Worm (Caenorhabditis elegans) whole organism, L3 larva: Measurements from ENCODE around the gene F40A3.6.

Experiments used
- R02D3.7 ChIP-seq: fragments of 150-350 bp; optimal IDR thresholded peaks from 2 replicates; lab custom pipeline; 2014; ENCODE audit warnings: missing biosample characterization, missing genetic modification characterization
- aly-2 ChIP-seq: fragments of 150-350 bp; optimal IDR thresholded peaks from 2 replicates; lab custom pipeline; 2014; ENCODE audit warnings: missing biosample characterization, missing genetic modification characterization
- ama-1 ChIP-seq: fragments of 150-350 bp; optimal IDR thresholded peaks from 2 replicates; lab custom pipeline; 2018
- ceh-16 ChIP-seq: sonication (generic microtip); optimal IDR thresholded peaks from 2 replicates; lab custom pipeline; 2017; ENCODE audit warnings: missing biosample characterization, missing genetic modification characterization
- ceh-28 ChIP-seq: fragments of 150-350 bp; optimal IDR thresholded peaks from 2 replicates; lab custom pipeline; 2014; ENCODE audit warnings: missing biosample characterization, missing genetic modification reagents, missing genetic modification characterization
- egl-5 ChIP-seq: fragments of 150-350 bp; optimal IDR thresholded peaks from 2 replicates; lab custom pipeline; 2017; ENCODE audit warnings: missing biosample characterization, missing genetic modification reagents, missing genetic modification characterization, inconsistent platforms
- elt-1 ChIP-seq: fragments of 150-350 bp; optimal IDR thresholded peaks from 2 replicates; lab custom pipeline; 2014; ENCODE audit warnings: missing biosample characterization, missing genetic modification characterization
- elt-2 ChIP-seq: sonication (generic microtip); optimal IDR thresholded peaks from 2 replicates; lab custom pipeline; 2016; ENCODE audit warnings: missing genetic modification reagents, mild to moderate bottlenecking, missing genetic modification characterization, missing compliant biosample characterization
- elt-3 ChIP-seq, 3 experiments: fragments of 150-350 bp in 1 of 3; sonication (generic microtip) in 2 of 3; optimal IDR thresholded peaks; 2 replicates in 2 of 3; 4 replicates in 1 of 3; lab custom pipeline; 2014 to 2017; ENCODE audit warnings: missing biosample characterization in 3 of 3, missing genetic modification characterization in 3 of 3
- eor-1 ChIP-seq, 2 experiments: fragments of 150-350 bp; optimal IDR thresholded peaks; 2 replicates each; lab custom pipeline; 2014 to 2018; ENCODE audit warnings: missing biosample characterization in 2 of 2, missing genetic modification characterization in 2 of 2
- fkh-10 ChIP-seq: sonication (generic microtip); optimal IDR thresholded peaks from 2 replicates; lab custom pipeline; 2017; ENCODE audit warnings: missing biosample characterization, missing genetic modification reagents, missing genetic modification characterization
- fkh-2 ChIP-seq: fragments of 150-350 bp; optimal IDR thresholded peaks from 2 replicates; lab custom pipeline; 2014; ENCODE audit warnings: missing biosample characterization, missing genetic modification reagents, missing genetic modification characterization
- fos-1 ChIP-seq: fragments of 150-350 bp; optimal IDR thresholded peaks from 2 replicates; lab custom pipeline; 2014; ENCODE audit warnings: missing biosample characterization, missing genetic modification characterization
- jun-1 ChIP-seq: fragments of 150-350 bp; optimal IDR thresholded peaks from 2 replicates; lab custom pipeline; 2014; ENCODE audit warnings: missing biosample characterization, missing genetic modification reagents, missing genetic modification characterization
- lin-15B ChIP-seq: fragments of 150-350 bp; optimal IDR thresholded peaks from 2 replicates; lab custom pipeline; 2014; ENCODE audit warnings: missing biosample characterization, missing genetic modification characterization
- lin-39 ChIP-seq: fragments of 150-350 bp; optimal IDR thresholded peaks from 2 replicates; lab custom pipeline; 2018; ENCODE audit warnings: missing biosample characterization, missing genetic modification reagents, missing genetic modification characterization
- mdl-1 ChIP-seq: fragments of 150-350 bp; optimal IDR thresholded peaks from 2 replicates; lab custom pipeline; 2014; ENCODE audit warnings: missing biosample characterization, missing genetic modification characterization
- nfya-1 ChIP-seq: sonication (generic microtip); optimal IDR thresholded peaks from 2 replicates; lab custom pipeline; 2017; ENCODE audit warnings: missing genetic modification characterization, mild to moderate bottlenecking, missing compliant biosample characterization, antibody characterized with exemption, moderate library complexity; ENCODE audit not compliant: insufficient read depth
- nhr-11 ChIP-seq: fragments of 150-350 bp; optimal IDR thresholded peaks from 2 replicates; lab custom pipeline; 2014; ENCODE audit warnings: missing biosample characterization, missing genetic modification characterization
- nhr-12 ChIP-seq: fragments of 150-350 bp; optimal IDR thresholded peaks from 2 replicates; lab custom pipeline; 2014; ENCODE audit warnings: missing biosample characterization, missing genetic modification characterization
- nhr-23 ChIP-seq: fragments of 150-350 bp; optimal IDR thresholded peaks from 2 replicates; lab custom pipeline; 2014; ENCODE audit warnings: missing biosample characterization, missing genetic modification reagents, missing genetic modification characterization
- nhr-28 ChIP-seq: fragments of 150-350 bp; optimal IDR thresholded peaks from 2 replicates; lab custom pipeline; 2014; ENCODE audit warnings: missing biosample characterization, missing genetic modification characterization
- nhr-43 ChIP-seq: sonication (generic microtip); optimal IDR thresholded peaks from 2 replicates; lab custom pipeline; 2016; ENCODE audit warnings: mild to moderate bottlenecking, missing genetic modification characterization, missing compliant biosample characterization; ENCODE audit not compliant: poor library complexity, severe bottlenecking
- nhr-76 ChIP-seq: fragments of 150-350 bp; sonication (generic microtip); optimal IDR thresholded peaks from 5 replicates; lab custom pipeline; 2014; ENCODE audit warnings: missing biosample characterization, missing genetic modification characterization
- nhr-77 ChIP-seq: fragments of 150-350 bp; optimal IDR thresholded peaks from 2 replicates; lab custom pipeline; 2014; ENCODE audit warnings: missing biosample characterization, missing genetic modification characterization
- skn-1 ChIP-seq: fragments of 150-350 bp; optimal IDR thresholded peaks from 2 replicates; lab custom pipeline; 2014; ENCODE audit warnings: missing biosample characterization, missing genetic modification characterization
- snpc-4 ChIP-seq: fragments of 150-350 bp; optimal IDR thresholded peaks from 2 replicates; lab custom pipeline; 2014; ENCODE audit warnings: missing biosample characterization, missing genetic modification characterization
- tbx-2 ChIP-seq: sonication (generic microtip); optimal IDR thresholded peaks from 2 replicates; lab custom pipeline; 2016; ENCODE audit warnings: mild to moderate bottlenecking, missing genetic modification characterization, missing compliant biosample characterization
- unc-39 ChIP-seq: sonication (generic microtip); optimal IDR thresholded peaks from 4 replicates; lab custom pipeline; 2017; ENCODE audit warnings: missing biosample characterization, missing genetic modification characterization
- unc-62 ChIP-seq: fragments of 150-350 bp; sonication (generic microtip); optimal IDR thresholded peaks from 4 replicates; lab custom pipeline; 2014; ENCODE audit warnings: missing biosample characterization, missing genetic modification reagents, missing genetic modification characterization
- zag-1 ChIP-seq: fragments of 150-350 bp; optimal IDR thresholded peaks from 2 replicates; lab custom pipeline; 2014; ENCODE audit warnings: missing biosample characterization, missing genetic modification characterization
- ztf-11 ChIP-seq: fragments of 150-350 bp; optimal IDR thresholded peaks from 2 replicates; lab custom pipeline; 2014; ENCODE audit warnings: missing biosample characterization, missing genetic modification characterization
- ztf-4 ChIP-seq: fragments of 150-350 bp; optimal IDR thresholded peaks from 2 replicates; lab custom pipeline; 2014; ENCODE audit warnings: missing biosample characterization, missing genetic modification characterization

The F40A3.6 gene

ce11 chrV:7893812-7894381 is at the start of gene F40A3.6:
F40A3.6 (minus strand) TSS chrV:7893862.
- TF ChIP-seq tbx-2 (tag; lab: Kevin White, UChicago) (no peak), skn-1 (tag; lab: Kevin White, UChicago) (no peak), nfya-1 (peak; percentile 37), unc-62 (GFP tag; lab: Kevin White, UChicago) (no peak), unc-39 (tag; lab: Kevin White, UChicago) (no peak), lin-39 (tag; lab: Kevin White, UChicago) (peak; percentile 13), nhr-23 (tag; lab: Kevin White, UChicago) (no peak), egl-5 (tag; lab: Kevin White, UChicago) (peak; percentile 78), ceh-16 (tag; lab: Kevin White, UChicago) (no peak), ceh-28 (no peak), ama-1 (lab: Kevin White, UChicago) (no peak), ztf-4 (no peak), zag-1 (tag; lab: Kevin White, UChicago) (no peak), fkh-10 (GFP tag; lab: Kevin White, UChicago) (no peak), ztf-11 (tag; lab: Kevin White, UChicago) (no peak), elt-3 (tag; optimal IDR thresholded peaks at IDR 0.05; lab: Kevin White, UChicago) (no peak), aly-2 (tag; lab: Kevin White, UChicago) (no peak), snpc-4 (tag; lab: Kevin White, UChicago) (no peak), fos-1 (tag; lab: Kevin White, UChicago) (no peak)

ce11 chrV:7940299-7940698 is 46.6 kb upstream of the F40A3.6 start, which contains the start of gene srt-53:
srt-53 (minus strand) TSS chrV:7940399.
- no peak for TF ChIP-seq mdl-1 (tag; lab: Kevin White, UChicago)
- no peak for TF ChIP-seq nhr-23 (tag; lab: Kevin White, UChicago)

ce11 chrV:7937152-7937551 is 43.5 kb upstream of the F40A3.6 start, which contains the start of gene srsx-3:
srsx-3 (minus strand) TSS chrV:7937252.
- TF ChIP-seq jun-1 (tag; lab: Kevin White, UChicago) (no peak), ceh-28 (no peak), ceh-16 (tag; lab: Kevin White, UChicago) (no peak), nhr-12 (tag; lab: Kevin White, UChicago) (no peak)

- TF ChIP-seq fos-1 (tag; lab: Kevin White, UChicago) (no peak), unc-39 (tag; lab: Kevin White, UChicago) (no peak), ama-1 (lab: Kevin White, UChicago) (no peak), elt-1 (tag; lab: Kevin White, UChicago) (no peak), R02D3.7 (tag; lab: Kevin White, UChicago) (no peak), elt-2 (no peak), fkh-10 (GFP tag; lab: Kevin White, UChicago) (no peak), egl-5 (tag; lab: Kevin White, UChicago) (no peak), ceh-16 (tag; lab: Kevin White, UChicago) (no peak), lin-15B (tag; lab: Kevin White, UChicago) (no peak), eor-1 (tag; optimal IDR thresholded peaks at IDR 0.05; lab: Kevin White, UChicago) (no peak), nhr-12 (tag; lab: Kevin White, UChicago) (no peak), fkh-2 (no peak), nhr-28 (no peak), nhr-11 (tag; lab: Kevin White, UChicago) (no peak), nhr-76 (tag; lab: Kevin White, UChicago) (no peak), nhr-43 (tag; lab: Kevin White, UChicago) (no peak), elt-3 (tag; optimal IDR thresholded peaks at IDR 0.05; lab: Kevin White, UChicago) (no peak)
These were observed 39.3 kb upstream of the F40A3.6 start, which contains the start of gene ncx-10 for ce11 chrV:7932998-7933397. ncx-10 (minus strand) TSS chrV:7933098.

- TF ChIP-seq nhr-77, result no peak
- no peak for TF ChIP-seq fkh-2
- no peak for TF ChIP-seq snpc-4 (tag; lab: Kevin White, UChicago)
- TF ChIP-seq lin-15B (tag; lab: Kevin White, UChicago), result no peak
- TF ChIP-seq, all 47 proteins: peak for 0
These were observed 35.0 kb upstream of the F40A3.6 start, which contains the start of gene srsx-5 for ce11 chrV:7928660-7929059. srsx-5 (plus strand) TSS chrV:7928960.
